Worm (Caenorhabditis elegans) whole organism, early embryonic: ENCODE results near the gene col-121.

Source experiments
- aly-1 ChIP-seq: sonication (generic microtip); optimal IDR thresholded peaks from 2 replicates; lab custom pipeline; 2016; ENCODE audit warnings: missing genetic modification characterization, missing compliant biosample characterization
- ama-1 ChIP-seq: fragments of 150-350 bp; optimal IDR thresholded peaks from 2 replicates; lab custom pipeline; 2014
- flt-1 ChIP-seq: fragments of 200-800 bp; sonication (Bioruptor generic); IDR thresholded peaks from 2 replicates; pipeline ENCODE4 v1.3.6; 2022; ENCODE audit warnings: missing genetic modification characterization, missing compliant biosample characterization
- hmbx-1 ChIP-seq: sonication (generic microtip); optimal IDR thresholded peaks from 2 replicates; lab custom pipeline; 2016; ENCODE audit warnings: mild to moderate bottlenecking, missing genetic modification characterization, missing compliant biosample characterization

DNA sequence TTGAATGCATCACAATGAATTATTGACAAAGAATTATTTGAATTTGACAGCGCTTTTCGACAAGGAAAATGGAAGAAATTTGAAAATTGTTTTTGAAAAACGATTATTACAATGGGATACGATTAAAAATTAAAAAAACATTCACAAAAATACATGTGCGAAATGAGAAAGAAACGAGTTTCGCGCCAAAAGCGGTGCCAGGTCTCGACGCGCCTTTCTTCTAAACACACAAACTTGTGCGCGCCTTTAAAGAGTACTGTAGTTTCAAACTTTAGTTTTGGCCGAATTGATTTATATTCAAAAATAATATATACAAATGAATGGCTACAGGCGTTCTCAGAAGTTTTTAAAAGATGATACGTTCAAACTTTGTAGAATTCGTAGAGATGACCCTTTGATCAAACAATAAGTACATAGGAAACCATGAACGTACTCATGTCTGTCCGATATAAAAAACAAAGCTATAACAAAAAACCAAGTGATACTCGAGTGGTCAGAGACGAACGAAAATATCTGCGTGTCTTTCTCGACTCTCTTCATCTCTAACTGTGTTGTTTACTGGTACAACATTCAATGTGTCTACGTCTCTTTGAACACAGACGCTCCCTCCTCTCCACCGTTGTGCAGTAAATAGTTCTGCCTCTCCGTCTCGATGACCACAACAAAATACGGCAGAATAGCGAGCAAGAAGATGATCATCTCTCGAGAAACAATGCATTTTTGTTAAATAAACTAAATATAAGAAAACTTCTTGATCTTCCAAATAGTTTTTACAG, 28.0 kb downstream of the col-121 start:
- no peak for TF ChIP-seq ama-1 (lab: Kevin White, UChicago)
- no peak for TF ChIP-seq hmbx-1
- TF ChIP-seq aly-1 (tag; lab: Kevin White, UChicago), result no peak
- TF ChIP-seq flt-1, result no peak
